Worm (Caenorhabditis elegans) whole organism, young adult: Measurements from ENCODE around the gene srz-6.

Source experiments
- B0336.3 ChIP-seq: fragments of 200-800 bp; sonication (Bioruptor generic); IDR thresholded peaks from 2 replicates; pipeline ENCODE4 v1.3.6; 2022; ENCODE audit warnings: missing genetic modification characterization, missing compliant biosample characterization
- F55B11.4 ChIP-seq: sonication (generic microtip); optimal IDR thresholded peaks from 2 replicates; lab custom pipeline; 2016; ENCODE audit warnings: missing compliant biosample characterization, missing genetic modification characterization, borderline replicate concordance; ENCODE audit not compliant: insufficient read depth
- K12H6.12 ChIP-seq: fragments of 200-800 bp; sonication (Bioruptor generic); optimal IDR thresholded peaks from 2 replicates; lab custom pipeline; 2018; ENCODE audit warnings: mild to moderate bottlenecking, missing genetic modification characterization, missing compliant biosample characterization
- attf-5 ChIP-seq: fragments of 200-800 bp; sonication (Bioruptor generic); optimal IDR thresholded peaks from 2 replicates; lab custom pipeline; 2018; ENCODE audit warnings: mild to moderate bottlenecking, missing genetic modification characterization, missing compliant biosample characterization
- ceh-40 ChIP-seq: fragments of 200-800 bp; sonication (Bioruptor generic); IDR thresholded peaks from 2 replicates; pipeline ENCODE4 v1.3.6; 2022; ENCODE audit warnings: missing genetic modification characterization, missing compliant biosample characterization
- dpl-1 ChIP-seq: fragments of 150-350 bp; optimal IDR thresholded peaks from 2 replicates; lab custom pipeline; 2014; ENCODE audit warnings: missing biosample characterization, missing genetic modification reagents, missing genetic modification characterization
- lag-1 ChIP-seq: fragments of 200-800 bp; sonication (Bioruptor generic); IDR thresholded peaks from 2 replicates; pipeline ENCODE4 v1.3.6; 2022; ENCODE audit warnings: missing genetic modification reagents, missing genetic modification characterization, missing compliant biosample characterization
- nhr-27 ChIP-seq: fragments of 200-800 bp; sonication (Bioruptor generic); optimal IDR thresholded peaks from 2 replicates; lab custom pipeline; 2018; ENCODE audit warnings: mild to moderate bottlenecking, missing genetic modification characterization, moderate library complexity, missing compliant biosample characterization
- pha-4 ChIP-seq: fragments of 150-350 bp; sonication (generic microtip); optimal IDR thresholded peaks from 2 replicates; lab custom pipeline; 2014; ENCODE audit warnings: missing biosample characterization, missing genetic modification reagents, missing genetic modification characterization
- snpc-1.1 ChIP-seq: sonication (generic microtip); optimal IDR thresholded peaks from 2 replicates; lab custom pipeline; 2017; ENCODE audit warnings: missing genetic modification characterization, mild to moderate bottlenecking, missing compliant biosample characterization, antibody characterized with exemption, moderate library complexity, missing genotype, missing genetic modification reagents; ENCODE audit not compliant: insufficient read depth
- snpc-1.3 ChIP-seq: sonication (generic microtip); optimal IDR thresholded peaks from 2 replicates; lab custom pipeline; 2017; ENCODE audit warnings: missing genetic modification characterization, mild to moderate bottlenecking, missing compliant biosample characterization, antibody characterized with exemption, moderate library complexity, missing genotype, missing genetic modification reagents; ENCODE audit not compliant: insufficient read depth
- snpc-3.4 ChIP-seq: sonication (generic microtip); optimal IDR thresholded peaks from 2 replicates; lab custom pipeline; 2017; ENCODE audit warnings: missing genetic modification characterization, mild to moderate bottlenecking, missing compliant biosample characterization, antibody characterized with exemption, moderate library complexity, missing genotype, missing genetic modification reagents
- sptf-2 ChIP-seq: fragments of 200-800 bp; sonication (Bioruptor generic); optimal IDR thresholded peaks from 2 replicates; lab custom pipeline; 2018; ENCODE audit warnings: mild to moderate bottlenecking, missing genetic modification characterization, missing compliant biosample characterization
- unc-62 ChIP-seq: fragments of 150-350 bp; optimal IDR thresholded peaks from 2 replicates; lab custom pipeline; 2014; ENCODE audit warnings: missing biosample characterization, missing genetic modification reagents, missing genetic modification characterization

DNA sequence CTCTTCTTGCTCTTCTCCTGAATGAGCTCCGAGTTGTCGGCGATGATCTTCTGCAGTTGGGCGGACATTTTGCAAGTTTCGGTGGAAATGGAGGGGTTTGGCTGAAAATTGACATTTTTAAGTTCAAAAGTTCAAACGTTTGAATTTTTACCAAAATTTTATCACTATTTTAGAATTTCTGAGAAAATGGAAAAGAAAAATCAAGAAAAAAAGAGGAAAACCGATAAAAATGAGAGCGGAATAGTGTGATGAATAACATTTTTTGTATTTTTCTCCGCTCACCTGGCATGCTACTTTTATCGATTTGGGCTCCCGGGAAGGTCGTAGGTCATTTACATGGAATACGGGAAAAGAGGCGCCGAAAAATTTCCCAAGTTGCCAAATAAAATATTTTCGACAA lies 7.0 kb upstream of the srz-6 start, which contains the start of gene F15A4.10:
- TF ChIP-seq B0336.3 (GFP tag; lab: Robert Waterston, UW) (no peak), ceh-40 (GFP tag; lab: Robert Waterston, UW) (no peak), sptf-2 (GFP tag; lab: Kevin White, UChicago) (no peak), K12H6.12 (tag; lab: Kevin White, UChicago) (no peak), nhr-27 (tag; lab: Kevin White, UChicago) (no peak), dpl-1 (GFP tag; lab: Kevin White, UChicago) (no peak), snpc-1.3 (tag; lab: Kevin White, UChicago) (no peak), F55B11.4 (no peak), lag-1 (GFP tag; lab: Robert Waterston, UW) (no peak), snpc-1.1 (no peak), snpc-3.4 (tag; lab: Kevin White, UChicago) (no peak), pha-4 (tag; lab: Kevin White, UChicago) (no peak), attf-5 (GFP tag; lab: Kevin White, UChicago) (no peak), unc-62 (GFP tag; lab: Kevin White, UChicago) (no peak)
